Fruit fly (Drosophila melanogaster) whole organism, embryonic: Measurements from ENCODE around the gene Cdc23.

Source experiments
- B-H1 ChIP-seq: fragments of 200-800 bp; sonication (Bioruptor generic); IDR thresholded peaks from 3 replicates; pipeline ENCODE4 v1.3.6; 2022; ENCODE audit warnings: missing biosample characterization, missing genetic modification characterization
- CG10543 ChIP-seq: fragments of 200-800 bp; sonication (Bioruptor generic); optimal IDR thresholded peaks from 3 replicates; lab custom pipeline; 2017; ENCODE audit warnings: missing biosample characterization, mild to moderate bottlenecking, missing genetic modification characterization, moderate library complexity
- CG11247 ChIP-seq: fragments of 200-800 bp; sonication (Bioruptor generic); IDR thresholded peaks from 2 replicates; pipeline ENCODE4 v1.3.6; 2022; ENCODE audit warnings: missing biosample characterization, missing genetic modification characterization
- CG11456 ChIP-seq: fragments of 200-800 bp; sonication (Bioruptor generic); IDR thresholded peaks from 3 replicates; pipeline ENCODE4 v1.3.6; 2022; ENCODE audit warnings: missing biosample characterization, missing genetic modification characterization
- CG11504 ChIP-seq: fragments of 200-800 bp; sonication (Bioruptor generic); optimal IDR thresholded peaks from 3 replicates; lab custom pipeline; 2019; ENCODE audit warnings: missing biosample characterization, mild to moderate bottlenecking, missing genetic modification characterization, moderate library complexity
- CG12155 ChIP-seq: fragments of 200-800 bp; sonication (Bioruptor generic); optimal IDR thresholded peaks from 3 replicates; lab custom pipeline; 2016; ENCODE audit warnings: missing biosample characterization, missing genetic modification characterization
- CG14441 ChIP-seq: fragments of 200-800 bp; sonication (Bioruptor generic); IDR thresholded peaks from 2 replicates; pipeline ENCODE4 v1.3.6; 2022; ENCODE audit warnings: missing biosample characterization, missing genetic modification characterization
- CG15073 ChIP-seq: fragments of 200-800 bp; sonication (Bioruptor generic); optimal IDR thresholded peaks from 2 replicates; lab custom pipeline; 2016; ENCODE audit warnings: missing biosample characterization, missing genetic modification characterization
- CG17359 ChIP-seq: fragments of 200-800 bp; sonication (Bioruptor generic); optimal IDR thresholded peaks from 3 replicates; lab custom pipeline; 2018; ENCODE audit warnings: missing biosample characterization, mild to moderate bottlenecking, missing genetic modification characterization, moderate library complexity
- CG18599 ChIP-seq: fragments of 200-800 bp; sonication (Bioruptor generic); optimal IDR thresholded peaks from 3 replicates; lab custom pipeline; 2017; ENCODE audit warnings: missing biosample characterization, missing genetic modification characterization, mild to moderate bottlenecking, moderate library complexity, missing genetic modification reagents
- CG30403 ChIP-seq: fragments of 200-800 bp; sonication (Bioruptor generic); optimal IDR thresholded peaks from 3 replicates; lab custom pipeline; 2016; ENCODE audit warnings: missing biosample characterization, missing genetic modification characterization
- CG31365 ChIP-seq: fragments of 200-800 bp; sonication (Bioruptor generic); optimal IDR thresholded peaks from 2 replicates; lab custom pipeline; 2018; ENCODE audit warnings: missing biosample characterization, mild to moderate bottlenecking, missing genetic modification characterization
- CG34376 ChIP-seq: fragments of 200-800 bp; sonication (Bioruptor generic); optimal IDR thresholded peaks from 2 replicates; lab custom pipeline; 2018; ENCODE audit warnings: missing biosample characterization, mild to moderate bottlenecking, missing genetic modification characterization
- CG3847 ChIP-seq: fragments of 200-800 bp; sonication (Bioruptor generic); IDR thresholded peaks from 2 replicates; pipeline ENCODE4 v1.3.6; 2022; ENCODE audit warnings: missing biosample characterization, missing genetic modification characterization
- CG42726 ChIP-seq: fragments of 200-800 bp; sonication (Bioruptor generic); IDR thresholded peaks from 2 replicates; pipeline ENCODE4 v1.3.6; 2022; ENCODE audit warnings: missing biosample characterization, missing genetic modification characterization; ENCODE audit not compliant: partially characterized antibody
- CG4424 ChIP-seq: fragments of 200-800 bp; sonication (Bioruptor generic); optimal IDR thresholded peaks from 3 replicates; lab custom pipeline; 2016; ENCODE audit warnings: missing biosample characterization, missing genetic modification characterization
- CG9609 ChIP-seq: fragments of 200-800 bp; sonication (Bioruptor generic); optimal IDR thresholded peaks from 3 replicates; lab custom pipeline; 2016; ENCODE audit warnings: missing biosample characterization, missing genetic modification characterization
- CrebB ChIP-seq: fragments of 200-800 bp; sonication (Bioruptor generic); optimal IDR thresholded peaks from 3 replicates; lab custom pipeline; 2018; ENCODE audit warnings: missing biosample characterization, mild to moderate bottlenecking, missing genetic modification characterization
- Dref ChIP-seq: fragments of 200-800 bp; sonication (Bioruptor generic); IDR thresholded peaks from 2 replicates; pipeline ENCODE4 v1.3.6; 2022; ENCODE audit warnings: missing biosample characterization, missing genetic modification characterization
- GATAe ChIP-seq: fragments of 200-800 bp; sonication (Bioruptor generic); conservative IDR thresholded peaks from 2 replicates; pipeline ENCODE4 v1.3.6; 2022; ENCODE audit warnings: missing biosample characterization, missing genetic modification characterization
- Mad ChIP-seq: fragments of 200-800 bp; sonication (Bioruptor generic); optimal IDR thresholded peaks from 2 replicates; lab custom pipeline; 2016; ENCODE audit warnings: missing biosample characterization, missing genetic modification characterization
- NC2α ChIP-seq: fragments of 200-800 bp; sonication (Bioruptor generic); optimal IDR thresholded peaks from 2 replicates; lab custom pipeline; 2016; ENCODE audit warnings: missing biosample characterization, missing genetic modification characterization
- Oli ChIP-seq: fragments of 200-800 bp; sonication (Bioruptor generic); optimal IDR thresholded peaks from 2 replicates; lab custom pipeline; 2018; ENCODE audit warnings: missing biosample characterization, mild to moderate bottlenecking, missing genetic modification characterization, moderate library complexity
- PHDP ChIP-seq: fragments of 200-800 bp; sonication (Bioruptor generic); optimal IDR thresholded peaks from 3 replicates; lab custom pipeline; 2018; ENCODE audit warnings: missing biosample characterization, mild to moderate bottlenecking, missing genetic modification characterization, moderate library complexity
- Pdp1 ChIP-seq, 2 experiments: fragments of 200-800 bp; sonication (Bioruptor generic); optimal IDR thresholded peaks; 3 replicates each; lab custom pipeline; 2016; ENCODE audit warnings: missing biosample characterization in 2 of 2, missing genetic modification characterization in 2 of 2, mild to moderate bottlenecking in 1 of 2, moderate library complexity in 1 of 2
- Xbp1 ChIP-seq: fragments of 200-800 bp; sonication (Bioruptor generic); optimal IDR thresholded peaks from 3 replicates; lab custom pipeline; 2016; ENCODE audit warnings: missing biosample characterization, mild to moderate bottlenecking, missing genetic modification characterization
- Xrp1 ChIP-seq: fragments of 200-800 bp; sonication (Bioruptor generic); IDR thresholded peaks from 2 replicates; pipeline ENCODE4 v1.3.6; 2022; ENCODE audit warnings: missing biosample characterization, missing genetic modification characterization
- bbx ChIP-seq: fragments of 200-800 bp; sonication (Bioruptor generic); IDR thresholded peaks from 2 replicates; pipeline ENCODE4 v1.3.6; 2022; ENCODE audit warnings: missing biosample characterization, missing genetic modification characterization; ENCODE audit not compliant: partially characterized antibody
- bigmax ChIP-seq: fragments of 200-800 bp; sonication (Bioruptor generic); optimal IDR thresholded peaks from 2 replicates; lab custom pipeline; 2018; ENCODE audit warnings: missing biosample characterization, mild to moderate bottlenecking, missing genetic modification characterization
- crc ChIP-seq: fragments of 200-800 bp; sonication (Bioruptor generic); optimal IDR thresholded peaks from 2 replicates; lab custom pipeline; 2016; ENCODE audit warnings: missing biosample characterization, missing genetic modification characterization
- dysf ChIP-seq: fragments of 200-800 bp; sonication (Bioruptor generic); IDR thresholded peaks from 3 replicates; pipeline ENCODE4 v1.3.6; 2022; ENCODE audit warnings: missing biosample characterization, missing genetic modification characterization
- eve ChIP-seq, 2 experiments: fragments of >200 bp; optimal IDR thresholded peaks; 2 replicates each; lab custom pipeline; 2017; ENCODE audit warnings: missing biosample characterization in 2 of 2, missing genetic modification characterization in 2 of 2
- fd102C ChIP-seq: fragments of 200-800 bp; sonication (Bioruptor generic); optimal IDR thresholded peaks from 2 replicates; lab custom pipeline; 2018; ENCODE audit warnings: missing biosample characterization, mild to moderate bottlenecking, missing genetic modification characterization, moderate library complexity
- ftz-f1 ChIP-seq: fragments of 200-800 bp; sonication (Bioruptor generic); optimal IDR thresholded peaks from 2 replicates; lab custom pipeline; 2016; ENCODE audit warnings: missing biosample characterization, missing genetic modification characterization
- fu2 ChIP-seq: fragments of 200-800 bp; sonication (Bioruptor generic); optimal IDR thresholded peaks from 2 replicates; lab custom pipeline; 2016; ENCODE audit warnings: missing biosample characterization, missing genetic modification characterization
- gem ChIP-seq: fragments of 200-800 bp; sonication (Bioruptor generic); optimal IDR thresholded peaks from 2 replicates; lab custom pipeline; 2019; ENCODE audit warnings: missing biosample characterization, mild to moderate bottlenecking, missing genetic modification characterization, moderate library complexity
- gsb ChIP-seq: fragments of 200-800 bp; sonication (Bioruptor generic); IDR thresholded peaks from 2 replicates; pipeline ENCODE4 v1.3.6; 2022; ENCODE audit warnings: missing biosample characterization, missing genetic modification characterization
- lilli ChIP-seq: fragments of 200-800 bp; sonication (Bioruptor generic); optimal IDR thresholded peaks from 3 replicates; lab custom pipeline; 2016; ENCODE audit warnings: missing biosample characterization, missing genetic modification characterization
- pan ChIP-seq, 4 experiments: fragments of >200 bp in 3 of 4; fragments of 200-800 bp in 1 of 4; sonication (Bioruptor generic) in 1 of 4; optimal IDR thresholded peaks in 3 of 4; IDR thresholded peaks in 1 of 4; 2 replicates each; pipeline versions ENCODE4 v1.3.6 to Lab custom; 2017 to 2022; ENCODE audit warnings: missing biosample characterization in 2 of 4, missing genetic modification characterization in 2 of 4, mixed read lengths in 1 of 4
- phol ChIP-seq: fragments of 200-800 bp; sonication (Bioruptor generic); optimal IDR thresholded peaks from 3 replicates; lab custom pipeline; 2018; ENCODE audit warnings: missing biosample characterization, mild to moderate bottlenecking, missing genetic modification characterization, moderate library complexity
- prd ChIP-seq, 3 experiments: fragments of >200 bp in 2 of 3; fragments of 200-800 bp in 1 of 3; sonication (Bioruptor generic) in 1 of 3; optimal IDR thresholded peaks in 2 of 3; IDR thresholded peaks in 1 of 3; 2 replicates in 2 of 3; 3 replicates in 1 of 3; pipeline versions ENCODE4 v1.3.6 to Lab custom; 2017 to 2022; ENCODE audit warnings: missing biosample characterization in 1 of 3, missing genetic modification characterization in 1 of 3
- pros ChIP-seq: fragments of 200-800 bp; sonication (Bioruptor generic); optimal IDR thresholded peaks from 3 replicates; lab custom pipeline; 2019; ENCODE audit warnings: missing biosample characterization, mild to moderate bottlenecking, missing genetic modification characterization, moderate library complexity
- ranshi ChIP-seq: fragments of 200-800 bp; sonication (Bioruptor generic); IDR thresholded peaks from 2 replicates; pipeline ENCODE4 v1.3.6; 2022; ENCODE audit warnings: missing biosample characterization, missing genetic modification characterization
- row ChIP-seq: fragments of 200-800 bp; sonication (Bioruptor generic); IDR thresholded peaks from 3 replicates; pipeline ENCODE4 v1.3.6; 2022; ENCODE audit warnings: missing biosample characterization, missing genetic modification characterization
- scrt ChIP-seq: fragments of 200-800 bp; sonication (Bioruptor generic); optimal IDR thresholded peaks from 2 replicates; lab custom pipeline; 2018; ENCODE audit warnings: missing biosample characterization, mild to moderate bottlenecking, missing genetic modification characterization, moderate library complexity
- sima ChIP-seq: fragments of 200-800 bp; sonication (Bioruptor generic); optimal IDR thresholded peaks from 2 replicates; lab custom pipeline; 2016; ENCODE audit warnings: missing biosample characterization, missing genetic modification characterization
- sr ChIP-seq: fragments of 200-800 bp; sonication (Bioruptor generic); IDR thresholded peaks from 3 replicates; pipeline ENCODE4 v1.3.6; 2022; ENCODE audit warnings: missing biosample characterization, missing genetic modification characterization
- usp ChIP-seq: fragments of >200 bp; optimal IDR thresholded peaks from 2 replicates; lab custom pipeline; 2017; ENCODE audit warnings: missing biosample characterization, missing genetic modification characterization

Gene Cdc23

DNA sequence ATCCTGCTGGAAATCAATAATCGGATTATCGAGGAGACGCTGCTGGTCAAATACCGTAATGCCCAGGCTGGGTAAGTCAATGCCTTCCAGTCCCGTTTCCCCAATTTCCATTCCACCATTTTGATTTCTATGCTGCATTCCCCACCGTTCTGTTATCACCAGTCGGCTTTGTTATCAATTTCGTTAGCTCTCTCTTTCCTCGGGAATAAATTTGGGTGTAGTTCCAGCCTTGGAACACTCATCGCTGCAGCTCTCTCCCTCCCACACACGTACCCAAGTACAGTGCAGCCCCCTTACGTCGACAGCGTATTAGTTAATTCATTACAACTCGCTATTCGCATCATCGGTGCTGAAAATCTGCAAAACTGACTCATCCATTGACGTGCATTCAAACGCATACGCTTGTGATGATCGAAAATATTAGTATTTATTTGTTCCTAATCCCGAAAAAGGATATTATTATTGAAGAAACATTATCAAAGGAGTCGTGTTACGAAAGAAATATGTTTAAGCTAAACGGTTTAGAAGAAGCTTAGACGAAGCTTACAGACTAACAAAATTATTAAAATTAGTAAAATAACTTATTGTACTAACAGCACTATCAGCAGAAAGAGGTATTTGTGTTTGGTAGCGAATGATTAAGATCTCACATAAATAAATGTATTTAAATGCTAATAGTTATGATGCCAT is 41.4 kb upstream of the Cdc23 start (continued):
- TF ChIP-seq crc (GFP tag; lab: Kevin White, UChicago), result no peak
- no peak for TF ChIP-seq scrt
- TF ChIP-seq Pdp1 (GFP tag; optimal IDR thresholded peaks at IDR 0.05; lab: Kevin White, UChicago), result peak in 1 of 2 experiments; percentile 35
- TF ChIP-seq CG11456, result peak; percentile 62; the same call in 2 of the 3 replicates
- peak; percentile 31 for TF ChIP-seq CG17359 (tag; lab: Kevin White, UChicago)
- TF ChIP-seq Oli, result no peak
- no peak for TF ChIP-seq usp (GFP tag; lab: Kevin White, UChicago)
- peak; percentile 57 for TF ChIP-seq CG10543
- peak; percentile 33 for TF ChIP-seq CG30403 (GFP tag; lab: Kevin White, UChicago)
- TF ChIP-seq bigmax (GFP tag; lab: Kevin White, UChicago), result no peak
- TF ChIP-seq CG42726 (GFP tag; lab: Robert Waterston, UW), result no peak
- peak; percentile 43 for TF ChIP-seq lilli
- no peak for TF ChIP-seq CG3847 (GFP tag; lab: Robert Waterston, UW)
- TF ChIP-seq PHDP (tag; lab: Kevin White, UChicago), result peak; percentile 3
- peak; percentile 30; the same call in 1 of the 2 replicates for TF ChIP-seq Dref (GFP tag; lab: Robert Waterston, UW)
- peak; percentile 84 for TF ChIP-seq ftz-f1 (GFP tag; lab: Kevin White, UChicago)
- no peak for TF ChIP-seq fd102C
- no peak for TF ChIP-seq CrebB (tag; lab: Kevin White, UChicago)
- no peak for TF ChIP-seq eve (GFP tag; optimal IDR thresholded peaks at IDR 0.05; lab: Kevin White, UChicago)
- no peak for TF ChIP-seq CG11504
- peak; percentile 21; the same call in 1 of the 3 replicates for TF ChIP-seq dysf (GFP tag; lab: Robert Waterston, UW)
- peak; percentile 30 for TF ChIP-seq CG18599 (GFP tag; lab: Kevin White, UChicago)
- no peak for TF ChIP-seq gem (tag; lab: Kevin White, UChicago)
- peak; percentile 5 for TF ChIP-seq CG4424 (GFP tag; lab: Kevin White, UChicago)
- TF ChIP-seq row (GFP tag; lab: Robert Waterston, UW), result peak; percentile 75
- TF ChIP-seq pros (GFP tag; lab: Kevin White, UChicago), result no peak
- TF ChIP-seq Xbp1 (GFP tag; lab: Kevin White, UChicago), result no peak
- TF ChIP-seq bbx (GFP tag; lab: Robert Waterston, UW), result no peak
- peak; percentile 27; the same call in 1 of the 3 replicates for TF ChIP-seq B-H1
- TF ChIP-seq gsb (GFP tag; lab: Robert Waterston, UW), result no peak
- no peak for TF ChIP-seq CG34376 (GFP tag; lab: Kevin White, UChicago)
- no peak for TF ChIP-seq CG14441 (GFP tag; lab: Robert Waterston, UW)
- TF ChIP-seq Mad, result no peak
- TF ChIP-seq CG11247 (GFP tag; lab: Robert Waterston, UW), result peak; percentile 44
- TF ChIP-seq CG31365 (tag; lab: Kevin White, UChicago), result no peak
- no peak for TF ChIP-seq pan (optimal IDR thresholded peaks at IDR 0.05; lab: Kevin White, UChicago)
- TF ChIP-seq pan (GFP tag; optimal IDR thresholded peaks at IDR 0.05 in 1 of 2, IDR thresholded peaks at IDR 0.05 in 1 of 2), result peak in 1 of 2 experiments; percentile 44
- TF ChIP-seq CG12155, result peak; percentile 3
- no peak for TF ChIP-seq fu2 (GFP tag; lab: Kevin White, UChicago)
- no peak for TF ChIP-seq CG15073 (GFP tag; lab: Kevin White, UChicago)
- no peak for TF ChIP-seq NC2α (GFP tag; lab: Kevin White, UChicago)
- TF ChIP-seq prd (optimal IDR thresholded peaks at IDR 0.05; lab: Kevin White, UChicago), result no peak
- TF ChIP-seq prd (GFP tag; IDR thresholded peaks at IDR 0.05; lab: Robert Waterston, UW), result peak; percentile 29; the same call in 1 of the 3 replicates
- TF ChIP-seq Xrp1, result 0 out of 2 replicates have a peak, but pooled peaks have one; percentile 39
- peak; percentile 80 for TF ChIP-seq GATAe (GFP tag; lab: Robert Waterston, UW)
- no peak for TF ChIP-seq CG9609
- 0 out of 2 replicates have a peak, but pooled peaks have one; percentile 15 for TF ChIP-seq ranshi (GFP tag; lab: Robert Waterston, UW)
- no peak for TF ChIP-seq sima (GFP tag; lab: Kevin White, UChicago)
- peak; percentile 48 for TF ChIP-seq phol
- peak; percentile 60; the same call in 2 of the 3 replicates for TF ChIP-seq sr (GFP tag; lab: Robert Waterston, UW)
